Worm (Caenorhabditis elegans) whole organism, midembryonic: ENCODE measurements around the gene bath-13.
"Not testable (repeated sequence)": the region's sequence is repeated elsewhere in the genome, so short reads cannot be mapped to it uniquely, and the experiment has no call there.

ENCODE experiments used
- T22C8.4 ChIP-seq: fragments of 200-800 bp; sonication (Bioruptor generic); IDR thresholded peaks from 2 replicates; pipeline ENCODE4 v1.3.6; 2022; ENCODE audit warnings: missing genetic modification characterization, missing compliant biosample characterization
- cog-1 ChIP-seq: sonication (generic microtip); optimal IDR thresholded peaks from 2 replicates; lab custom pipeline; 2016; ENCODE audit warnings: missing genetic modification characterization, missing compliant biosample characterization
- flt-1 ChIP-seq: fragments of 200-800 bp; sonication (Bioruptor generic); IDR thresholded peaks from 2 replicates; pipeline ENCODE4 v1.3.6; 2022; ENCODE audit warnings: missing genetic modification characterization, missing compliant biosample characterization
- klf-2 ChIP-seq: fragments of 200-800 bp; sonication (Bioruptor generic); conservative IDR thresholded peaks from 2 replicates; pipeline ENCODE4 v1.3.6; 2022; ENCODE audit warnings: missing genetic modification reagents, missing genetic modification characterization, missing compliant biosample characterization
- med-1 ChIP-seq: sonication (generic microtip); optimal IDR thresholded peaks from 2 replicates; lab custom pipeline; 2017; ENCODE audit warnings: missing genetic modification characterization, mild to moderate bottlenecking, missing compliant biosample characterization, antibody characterized with exemption, missing genetic modification reagents; ENCODE audit not compliant: insufficient read depth
- ref-1 ChIP-seq: fragments of 200-800 bp; sonication (Bioruptor generic); conservative IDR thresholded peaks from 2 replicates; pipeline ENCODE4 v1.3.6; 2022; ENCODE audit warnings: missing genetic modification reagents, missing genetic modification characterization, missing compliant biosample characterization
- tab-1 ChIP-seq: fragments of 200-800 bp; sonication (Bioruptor generic); IDR thresholded peaks from 2 replicates; pipeline ENCODE4 v1.3.6; 2022; ENCODE audit warnings: missing genetic modification characterization, missing compliant biosample characterization
- ztf-23 ChIP-seq: fragments of 200-800 bp; sonication (Bioruptor generic); IDR thresholded peaks from 2 replicates; pipeline ENCODE4 v1.3.6; 2022; ENCODE audit warnings: missing genetic modification reagents, missing genetic modification characterization, missing compliant biosample characterization
- ztf-29 ChIP-seq: fragments of 200-800 bp; sonication (Bioruptor generic); IDR thresholded peaks from 2 replicates; pipeline ENCODE4 v1.3.6; 2022; ENCODE audit warnings: missing genetic modification reagents, missing genetic modification characterization, missing compliant biosample characterization

bath-13 gene

ce11 chrII:2521960-2522359 is at the start of gene bath-13:
TSS of gene bath-13 (minus strand) at chrII:2522060.
- TF ChIP-seq ztf-29 (GFP tag; lab: Robert Waterston, UW) (no peak), med-1 (GFP tag; lab: Kevin White, UChicago) (no peak), klf-2 (no peak), tab-1 (no peak), cog-1 (no peak), T22C8.4 (no peak), flt-1 (GFP tag; lab: Robert Waterston, UW) (no peak), ref-1 (GFP tag; lab: Robert Waterston, UW) (no peak), ztf-23 (GFP tag; lab: Robert Waterston, UW) (no peak)

DNA sequence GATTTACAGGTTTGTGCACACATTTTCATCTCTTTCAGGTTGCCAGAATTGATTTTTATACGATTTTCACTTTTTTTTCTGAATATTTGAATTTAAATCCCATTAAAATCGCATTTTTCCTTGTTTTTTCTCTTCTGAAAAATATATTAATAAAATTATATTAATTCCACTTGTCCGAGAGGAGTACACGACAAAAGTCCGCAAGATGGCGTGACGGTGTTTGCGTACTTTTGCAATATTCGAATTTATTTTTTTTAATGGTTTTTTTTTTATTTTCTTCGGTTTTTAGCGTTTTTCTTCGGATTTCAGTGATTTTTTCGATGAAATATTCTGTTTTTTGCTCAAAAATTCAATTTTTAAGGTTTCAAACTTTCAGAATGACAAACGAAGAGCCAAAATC is 43.0 kb upstream of the bath-13 start, which contains the start of gene usp-39:
Gene usp-39, plus strand, starts transcription at position 377 of the 400 bp plus-strand sequence.
- TF ChIP-seq cog-1: peak; percentile 49
- TF ChIP-seq ztf-29 (GFP tag; lab: Robert Waterston, UW): no peak

DNA sequence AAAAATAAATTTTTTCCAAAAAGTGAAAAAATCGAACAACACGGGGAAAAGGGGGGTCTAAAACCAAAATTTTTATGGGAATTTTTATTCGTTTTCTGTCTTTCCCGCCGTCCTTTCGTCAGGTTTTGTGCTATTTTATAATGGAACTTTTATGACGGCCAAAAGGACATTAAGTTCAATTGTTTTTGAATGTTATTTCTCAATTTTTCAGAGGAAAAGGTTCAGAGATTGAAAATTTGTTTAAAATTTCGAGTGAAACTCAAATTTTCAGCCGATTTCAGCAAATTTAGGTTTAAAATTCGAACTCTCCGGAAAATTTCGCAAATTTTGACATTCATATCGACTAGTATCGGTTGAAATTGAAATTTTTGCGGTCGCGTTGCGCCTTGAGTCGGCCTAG is 42.1 kb upstream of the bath-13 start, which contains the start of gene nep-18:
Gene nep-18, minus strand, starts transcription at position 101 of the 400 bp plus-strand sequence.
- no peak for TF ChIP-seq cog-1
- TF ChIP-seq med-1 (GFP tag; lab: Kevin White, UChicago): no peak
- no peak for TF ChIP-seq ref-1 (GFP tag; lab: Robert Waterston, UW)
- TF ChIP-seq ztf-29 (GFP tag; lab: Robert Waterston, UW): no peak
- no peak for TF ChIP-seq klf-2
- TF ChIP-seq ztf-23 (GFP tag; lab: Robert Waterston, UW): no peak
- no peak for TF ChIP-seq T22C8.4
- TF ChIP-seq tab-1: no peak
- no peak for TF ChIP-seq flt-1 (GFP tag; lab: Robert Waterston, UW)

ce11 chrII:2556388-2556787 is 34.5 kb upstream of the bath-13 start:
- TF ChIP-seq ztf-29 (GFP tag; lab: Robert Waterston, UW) (peak; percentile 33; the same call in 1 of the 2 replicates), flt-1 (GFP tag; lab: Robert Waterston, UW) (peak; percentile 39; the same call in 1 of the 2 replicates)

DNA sequence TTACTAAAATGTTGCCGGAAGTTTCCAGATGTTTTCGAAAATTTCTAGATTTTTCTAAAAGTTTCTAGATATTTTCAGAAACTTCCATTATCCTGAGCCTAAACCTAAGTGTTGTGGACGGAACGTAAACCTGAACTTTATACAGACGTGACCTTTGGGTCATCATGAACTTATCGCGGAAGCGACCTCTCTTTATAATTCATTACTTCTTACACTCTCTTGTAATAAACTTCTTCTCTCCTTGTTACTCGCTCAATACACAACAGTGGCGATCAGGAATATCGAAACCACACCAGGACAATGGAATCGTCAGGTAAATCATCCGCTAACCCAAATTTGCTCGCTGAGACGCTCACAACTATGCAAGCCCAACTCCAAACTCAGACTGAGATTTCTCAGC is 31.8 kb upstream of the bath-13 start, which contains the start of gene K02F6.1:
Gene K02F6.1, plus strand, starts transcription at position 301 of the 400 bp plus-strand sequence.
- TF ChIP-seq cog-1; ztf-23 (GFP tag; lab: Robert Waterston, UW); flt-1 (GFP tag; lab: Robert Waterston, UW): not testable (repeated sequence)

DNA sequence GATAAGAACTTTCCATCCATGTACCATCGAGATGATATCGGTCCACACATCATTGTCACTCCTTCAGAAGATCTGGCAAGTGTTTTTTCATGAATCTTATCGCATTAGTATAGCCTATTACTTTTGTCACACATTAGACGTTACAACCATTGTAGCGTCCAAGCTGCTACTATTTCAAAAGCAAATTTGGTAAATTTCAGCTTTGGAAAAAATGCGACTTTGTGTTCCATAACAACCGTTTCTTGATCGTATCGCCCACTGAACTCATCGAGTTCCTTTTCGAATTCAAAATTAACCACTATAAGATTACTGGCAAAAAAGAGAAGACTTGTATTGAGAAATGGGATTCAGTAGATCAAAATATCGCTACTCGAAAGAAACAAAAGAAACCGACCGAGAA is 31.2 kb upstream of the bath-13 start:
- TF ChIP-seq T22C8.4: no peak
- no peak for TF ChIP-seq ztf-29 (GFP tag; lab: Robert Waterston, UW)
- no peak for TF ChIP-seq ztf-23 (GFP tag; lab: Robert Waterston, UW)

ce11 chrII:2545925-2546324 is 24.1 kb upstream of the bath-13 start, which contains the start of gene K02F6.3:
TSS of gene K02F6.3 (plus strand) at chrII:2546225.
- TF ChIP-seq flt-1 (GFP tag; lab: Robert Waterston, UW) (no peak), cog-1 (no peak), ref-1 (GFP tag; lab: Robert Waterston, UW) (no peak), T22C8.4 (no peak), med-1 (GFP tag; lab: Kevin White, UChicago) (no peak), klf-2 (no peak), ztf-23 (GFP tag; lab: Robert Waterston, UW) (no peak), ztf-29 (GFP tag; lab: Robert Waterston, UW) (no peak), tab-1 (no peak)

ce11 chrII:2538194-2538593 is 16.3 kb upstream of the bath-13 start, which contains the start of gene K02F6.4:
TSS of gene K02F6.4 (plus strand) at chrII:2538494.
- TF ChIP-seq med-1 (GFP tag; lab: Kevin White, UChicago) (no peak), ref-1 (GFP tag; lab: Robert Waterston, UW) (no peak), tab-1 (no peak), flt-1 (GFP tag; lab: Robert Waterston, UW) (no peak), ztf-23 (GFP tag; lab: Robert Waterston, UW) (no peak)

- no peak for TF ChIP-seq ref-1 (GFP tag; lab: Robert Waterston, UW)
- TF ChIP-seq klf-2: no peak
- TF ChIP-seq ztf-29 (GFP tag; lab: Robert Waterston, UW): no peak
- TF ChIP-seq ztf-23 (GFP tag; lab: Robert Waterston, UW): no peak
- no peak for TF ChIP-seq flt-1 (GFP tag; lab: Robert Waterston, UW)
- no peak for TF ChIP-seq med-1 (GFP tag; lab: Kevin White, UChicago)
- no peak for TF ChIP-seq cog-1
- no peak for TF ChIP-seq tab-1
- no peak for TF ChIP-seq T22C8.4
Observed at ce11 chrII:2537754-2538153, 15.9 kb upstream of the bath-13 start, which contains the start of gene K02F6.7. TSS of gene K02F6.7 (minus strand) at chrII:2537854.

DNA sequence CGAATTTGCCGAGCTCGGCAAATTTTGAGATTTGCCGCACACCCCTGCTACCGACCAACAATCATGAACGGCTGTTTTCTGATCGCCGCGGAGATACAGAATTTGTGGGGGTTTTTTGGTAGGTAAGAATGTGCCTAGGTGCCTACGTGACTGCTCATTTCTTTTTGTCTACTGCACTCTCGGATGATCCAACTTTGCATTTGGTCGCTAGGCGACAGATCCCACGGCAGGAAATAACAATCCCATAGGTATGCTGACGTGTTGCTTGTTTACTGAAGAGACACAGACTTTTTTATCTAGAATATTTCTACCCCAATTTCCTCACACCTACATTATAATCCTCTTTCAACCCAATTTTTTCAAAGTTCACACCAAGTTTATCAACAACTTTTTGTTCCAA is 13.1 kb upstream of the bath-13 start, which contains the start of gene K02F6.8:
Gene K02F6.8, minus strand, starts transcription at position 101 of the 400 bp plus-strand sequence.
- not testable (repeated sequence) for TF ChIP-seq ztf-23 (GFP tag; lab: Robert Waterston, UW); med-1 (GFP tag; lab: Kevin White, UChicago); klf-2

ce11 chrII:2534459-2534858 is 12.6 kb upstream of the bath-13 start, which contains the start of gene K02F6.5:
TSS of gene K02F6.5 (plus strand) at chrII:2534759.
- not testable (repeated sequence) for TF ChIP-seq tab-1; med-1 (GFP tag; lab: Kevin White, UChicago); ztf-29 (GFP tag; lab: Robert Waterston, UW)
